Worm (Caenorhabditis elegans) whole organism, L2 larva: ENCODE measurements around the gene sri-19.

Source experiments
- F13H6.1 ChIP-seq: sonication (generic microtip); optimal IDR thresholded peaks from 2 replicates; lab custom pipeline; 2016; ENCODE audit warnings: missing genetic modification characterization, missing compliant biosample characterization
- ZK546.5 ChIP-seq: sonication (generic microtip); optimal IDR thresholded peaks from 2 replicates; lab custom pipeline; 2017; ENCODE audit warnings: missing biosample characterization, missing genetic modification characterization
- egl-27 ChIP-seq: sonication (generic microtip); optimal IDR thresholded peaks from 3 replicates; lab custom pipeline; 2017; ENCODE audit warnings: missing biosample characterization, missing genetic modification reagents, missing genetic modification characterization
- fos-1 ChIP-seq: fragments of 150-350 bp; optimal IDR thresholded peaks from 2 replicates; lab custom pipeline; 2014; ENCODE audit warnings: missing biosample characterization, missing genetic modification characterization
- lin-13 ChIP-seq: fragments of 150-350 bp; optimal IDR thresholded peaks from 2 replicates; lab custom pipeline; 2014; ENCODE audit warnings: missing biosample characterization, missing genetic modification reagents, missing genetic modification characterization
- lin-39 ChIP-seq: fragments of 150-350 bp; optimal IDR thresholded peaks from 2 replicates; lab custom pipeline; 2014; ENCODE audit warnings: missing biosample characterization, missing genetic modification reagents, missing genetic modification characterization
- nhr-11 ChIP-seq: fragments of 150-350 bp; optimal IDR thresholded peaks from 2 replicates; lab custom pipeline; 2014; ENCODE audit warnings: missing biosample characterization, missing genetic modification characterization
- nhr-23 ChIP-seq: fragments of 150-350 bp; optimal IDR thresholded peaks from 2 replicates; lab custom pipeline; 2014; ENCODE audit warnings: missing biosample characterization, missing genetic modification reagents, missing genetic modification characterization
- nhr-77 ChIP-seq: fragments of 150-350 bp; optimal IDR thresholded peaks from 2 replicates; lab custom pipeline; 2014; ENCODE audit warnings: missing biosample characterization, missing genetic modification characterization
- unc-39 ChIP-seq: fragments of 150-350 bp; optimal IDR thresholded peaks from 2 replicates; lab custom pipeline; 2014; ENCODE audit warnings: missing biosample characterization, missing genetic modification characterization
- zag-1 ChIP-seq: fragments of 150-350 bp; optimal IDR thresholded peaks from 2 replicates; lab custom pipeline; 2014; ENCODE audit warnings: missing biosample characterization, missing genetic modification characterization
- ztf-1 ChIP-seq: fragments of 200-800 bp; sonication (Bioruptor generic); conservative IDR thresholded peaks from 2 replicates; pipeline ENCODE4 v1.3.6; 2022; ENCODE audit warnings: missing genetic modification characterization, missing compliant biosample characterization
- ztf-11 ChIP-seq: sonication (generic microtip); optimal IDR thresholded peaks from 2 replicates; lab custom pipeline; 2017; ENCODE audit warnings: missing biosample characterization, missing genetic modification characterization

DNA sequence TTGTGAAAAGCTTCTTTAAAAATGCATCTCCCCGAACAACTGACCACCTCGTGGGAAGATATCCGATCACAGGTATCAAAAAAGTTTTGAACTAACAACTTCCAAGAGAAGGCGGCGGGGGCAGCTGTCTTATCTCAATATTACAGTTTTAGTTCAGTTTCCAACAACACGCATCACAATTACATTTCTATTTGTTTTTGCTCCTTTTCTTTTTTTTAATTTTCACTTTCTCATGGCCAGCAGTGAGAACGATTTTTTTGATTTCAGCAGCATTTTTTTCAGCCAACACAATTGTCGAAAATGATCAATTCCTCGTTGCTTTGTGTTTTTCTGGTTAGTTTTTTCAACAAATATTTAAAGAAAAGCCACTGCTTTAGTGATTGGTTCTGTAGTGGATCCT lies 45.1 kb upstream of the sri-19 start, which contains the start of gene ZK593.2:
- TF ChIP-seq unc-39 (tag; lab: Kevin White, UChicago) (no peak), nhr-23 (tag; lab: Kevin White, UChicago) (no peak), lin-39 (no peak), fos-1 (tag; lab: Kevin White, UChicago) (no peak), ZK546.5 (tag; lab: Kevin White, UChicago) (no peak), ztf-11 (no peak), zag-1 (tag; lab: Kevin White, UChicago) (no peak), F13H6.1 (no peak), ztf-1 (GFP tag; lab: Robert Waterston, UW) (no peak), nhr-11 (tag; lab: Kevin White, UChicago) (no peak), egl-27 (tag; lab: Kevin White, UChicago) (no peak), lin-13 (GFP tag; lab: Kevin White, UChicago) (no peak), nhr-77 (tag; lab: Kevin White, UChicago) (no peak)
